Fruit fly (Drosophila melanogaster): Measurements from ENCODE around the gene CG9624.

DNA sequence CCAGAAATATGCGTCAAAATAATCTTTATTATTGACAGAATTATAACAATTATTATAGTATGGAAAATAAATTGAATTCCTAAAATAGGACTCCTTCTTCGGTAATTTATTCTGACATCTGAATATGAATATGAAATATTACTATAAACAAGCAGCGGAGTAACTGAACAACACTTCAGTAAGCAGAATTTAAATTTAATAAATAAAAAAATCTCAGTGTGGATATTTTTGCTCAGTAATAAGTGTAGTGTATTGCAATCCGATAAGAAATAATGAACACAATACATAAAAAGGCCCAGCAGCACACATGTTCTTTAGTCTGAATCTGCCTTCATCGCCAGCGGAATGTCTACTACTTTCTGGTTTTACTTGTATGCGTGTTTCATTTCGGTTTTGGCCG, 26.9 kb upstream of the CG9624 start, which contains the start of gene CG43179:
- TF ChIP-seq CG3065 (GFP tag; optimal IDR thresholded peaks at IDR 0.05) (no peak), Ets97D (GFP tag; optimal IDR thresholded peaks at IDR 0.05) (no peak), lov (optimal IDR thresholded peaks at IDR 0.05) (no peak), lov (GFP tag; IDR thresholded peaks at IDR 0.05) (no peak), h (optimal IDR thresholded peaks at IDR 0.05) (no peak), Sox102F (GFP tag; optimal IDR thresholded peaks at IDR 0.05) (no peak), MTF-1 (GFP tag; optimal IDR thresholded peaks at IDR 0.05; ENCODE audit: borderline replicate concordance) (no peak), HmgD (GFP tag; optimal IDR thresholded peaks at IDR 0.05) (no peak), CG9727 (GFP tag; optimal IDR thresholded peaks at IDR 0.05) (no peak), CG18764 (GFP tag; optimal IDR thresholded peaks at IDR 0.05) (no peak), Kr (GFP tag; optimal IDR thresholded peaks at IDR 0.05) (no peak)

Data from whole organism, embryonic.